Fruit fly (Drosophila melanogaster): ENCODE data around the gene Iru.

Gene Iru

dm6 chr3R:8969926-8970306 lies 36.3 kb upstream of the Iru start:
- TF ChIP-seq Eip78C (GFP tag) = peak; percentile 75
- TF ChIP-seq CG8632 (GFP tag; optimal IDR thresholded peaks at IDR 0.05) = peak; percentile 5
- TF ChIP-seq Sox102F (GFP tag; optimal IDR thresholded peaks at IDR 0.05) = peak; percentile 28
- peak; percentile 41 for TF ChIP-seq Smox (GFP tag; optimal IDR thresholded peaks at IDR 0.05)
- no peak for TF ChIP-seq CG11762 (GFP tag; optimal IDR thresholded peaks at IDR 0.05; ENCODE audit: insufficient read depth)
- TF ChIP-seq CG32006 (GFP tag; optimal IDR thresholded peaks at IDR 0.05) = peak; percentile 50
- peak; percentile 34; the same call in 1 of the 3 replicates for TF ChIP-seq CG6163 (GFP tag; IDR thresholded peaks at IDR 0.05)
- no peak for TF ChIP-seq dsx (GFP tag; optimal IDR thresholded peaks at IDR 0.05; ENCODE audit: poor library complexity, severe bottlenecking)
- TF ChIP-seq spab (GFP tag; optimal IDR thresholded peaks at IDR 0.05) = no peak
- peak; percentile 46 for TF ChIP-seq esn (GFP tag; optimal IDR thresholded peaks at IDR 0.05)
- TF ChIP-seq svp (GFP tag) = peak; percentile 76
- no peak for TF ChIP-seq Hr38 (GFP tag; optimal IDR thresholded peaks at IDR 0.05)
- TF ChIP-seq OdsH (GFP tag; optimal IDR thresholded peaks at IDR 0.05) = peak; percentile 20
- peak; percentile 21 for TF ChIP-seq Hr39 (GFP tag; optimal IDR thresholded peaks at IDR 0.05)
- no peak for TF ChIP-seq CG7368 (GFP tag; optimal IDR thresholded peaks at IDR 0.05)
- TF ChIP-seq acj6 (GFP tag; optimal IDR thresholded peaks at IDR 0.05) = peak; percentile 13
- peak; percentile 10 for TF ChIP-seq lz (GFP tag; optimal IDR thresholded peaks at IDR 0.05)
- peak; percentile 13 for TF ChIP-seq Hr4 (GFP tag; optimal IDR thresholded peaks at IDR 0.05)
- peak; percentile 57 for TF ChIP-seq Met (GFP tag; optimal IDR thresholded peaks at IDR 0.05)
- peak; percentile 15 for TF ChIP-seq pdm3 (GFP tag; optimal IDR thresholded peaks at IDR 0.05)

dm6 chr3R:8970707-8971106 lies 35.5 kb upstream of the Iru start:
- TF ChIP-seq salr (GFP tag; optimal IDR thresholded peaks at IDR 0.05) (no peak), dac (GFP tag; optimal IDR thresholded peaks at IDR 0.05) (no peak), Gug (GFP tag; IDR thresholded peaks at IDR 0.05) (no peak)

- TF ChIP-seq achi (GFP tag; optimal IDR thresholded peaks at IDR 0.05) = peak; percentile 30
- no peak for TF ChIP-seq Gug (GFP tag; IDR thresholded peaks at IDR 0.05)
- no peak for TF ChIP-seq Hr4 (GFP tag; optimal IDR thresholded peaks at IDR 0.05)
- peak in 1 of 2 experiments; percentile 39 for TF ChIP-seq salr (GFP tag; optimal IDR thresholded peaks at IDR 0.05)
- TF ChIP-seq CG10631 (GFP tag; optimal IDR thresholded peaks at IDR 0.05) = no peak
- peak; percentile 38 for TF ChIP-seq dac (GFP tag; optimal IDR thresholded peaks at IDR 0.05)
- no peak for TF ChIP-seq CG7368 (GFP tag; optimal IDR thresholded peaks at IDR 0.05)
- TF ChIP-seq cyc (GFP tag; optimal IDR thresholded peaks at IDR 0.05) = no peak
- TF ChIP-seq CG6808 (GFP tag; optimal IDR thresholded peaks at IDR 0.05) = peak; percentile 43
- peak; percentile 25 to 76 for TF ChIP-seq ss (GFP tag; optimal IDR thresholded peaks at IDR 0.05)
- no peak for TF ChIP-seq acj6 (GFP tag; optimal IDR thresholded peaks at IDR 0.05)
- no peak for TF ChIP-seq Hr39 (GFP tag; optimal IDR thresholded peaks at IDR 0.05)
- TF ChIP-seq OdsH (GFP tag; optimal IDR thresholded peaks at IDR 0.05) = no peak
- TF ChIP-seq Hr38 (GFP tag; optimal IDR thresholded peaks at IDR 0.05) = no peak
- TF ChIP-seq Ets21C (GFP tag; optimal IDR thresholded peaks at IDR 0.05) = no peak
- peak; percentile 29 for TF ChIP-seq CG1621 (tag; optimal IDR thresholded peaks at IDR 0.05)
- no peak for TF ChIP-seq svp (GFP tag)
- no peak for TF ChIP-seq Eip93F (GFP tag; optimal IDR thresholded peaks at IDR 0.05)
- TF ChIP-seq net (GFP tag; optimal IDR thresholded peaks at IDR 0.05) = no peak
- no peak for TF ChIP-seq lz (GFP tag; optimal IDR thresholded peaks at IDR 0.05)
- peak; percentile 66; the same call in 2 of the 3 replicates for TF ChIP-seq CG8119 (GFP tag; IDR thresholded peaks at IDR 0.05)
- TF ChIP-seq CG6163 (GFP tag; IDR thresholded peaks at IDR 0.05) = peak; percentile 62
- TF ChIP-seq Lpt (GFP tag; optimal IDR thresholded peaks at IDR 0.05) = peak; percentile 42
- TF ChIP-seq CG11294 (GFP tag; IDR thresholded peaks at IDR 0.05) = no peak
- peak; percentile 2 for TF ChIP-seq CG3919 (GFP tag; optimal IDR thresholded peaks at IDR 0.05)
- TF ChIP-seq Sox14 (GFP tag; optimal IDR thresholded peaks at IDR 0.05) = no peak
- TF ChIP-seq CG16779 (tag; optimal IDR thresholded peaks at IDR 0.05) = peak; percentile 50
- peak; percentile 20 for TF ChIP-seq CG8632 (GFP tag; optimal IDR thresholded peaks at IDR 0.05)
- no peak for TF ChIP-seq Smox (GFP tag; optimal IDR thresholded peaks at IDR 0.05)
- TF ChIP-seq fd85E (GFP tag; optimal IDR thresholded peaks at IDR 0.05) = no peak
- peak; percentile 73 for TF ChIP-seq CG6276 (GFP tag; optimal IDR thresholded peaks at IDR 0.05)
- TF ChIP-seq topi (GFP tag; optimal IDR thresholded peaks at IDR 0.05) = no peak
- TF ChIP-seq CG6854 (GFP tag; optimal IDR thresholded peaks at IDR 0.05) = peak; percentile 13
- TF ChIP-seq Met (GFP tag; optimal IDR thresholded peaks at IDR 0.05) = no peak
- peak; percentile 9 for TF ChIP-seq spab (GFP tag; optimal IDR thresholded peaks at IDR 0.05)
- no peak for TF ChIP-seq CG31627 (GFP tag; optimal IDR thresholded peaks at IDR 0.05)
- no peak for TF ChIP-seq CG11762 (GFP tag; optimal IDR thresholded peaks at IDR 0.05; ENCODE audit: insufficient read depth)
- no peak for TF ChIP-seq CG6792 (GFP tag; optimal IDR thresholded peaks at IDR 0.05)
- peak; percentile 2 for TF ChIP-seq CG10669 (GFP tag; optimal IDR thresholded peaks at IDR 0.05)
- TF ChIP-seq CG32006 (GFP tag; optimal IDR thresholded peaks at IDR 0.05) = peak; percentile 41
- no peak for TF ChIP-seq CG11902 (GFP tag; optimal IDR thresholded peaks at IDR 0.05)
Measured at dm6 chr3R:8971794-8972193, 34.5 kb upstream of the Iru start.
